Worm (Caenorhabditis elegans): Measurements from ENCODE around the gene snt-3.

DNA sequence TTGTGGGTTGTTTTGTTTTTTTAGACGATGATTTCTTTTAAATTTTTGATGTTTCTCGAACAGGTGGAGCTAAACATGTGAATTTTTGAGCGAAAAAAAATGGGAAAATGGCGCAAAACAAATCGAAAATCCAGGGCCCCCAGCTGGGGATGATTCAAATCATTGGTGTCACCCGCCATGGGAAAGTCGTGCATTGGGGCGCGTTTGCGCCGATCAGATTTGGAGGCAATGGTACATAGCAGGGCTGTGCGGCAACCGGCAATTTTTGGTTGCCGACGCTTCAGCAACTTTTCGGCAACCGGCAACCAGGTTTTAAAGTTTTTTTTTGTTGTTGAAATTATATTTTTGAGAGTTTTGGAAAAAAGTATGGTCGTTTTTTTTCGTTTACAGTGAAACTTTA lies 19.6 kb upstream of the snt-3 start:
- TF ChIP-seq mdl-1 (tag; optimal IDR thresholded peaks at IDR 0.05) (no peak), snpc-4 (tag; optimal IDR thresholded peaks at IDR 0.05) (no peak), nhr-25 (tag; optimal IDR thresholded peaks at IDR 0.05) (no peak), nhr-12 (tag; optimal IDR thresholded peaks at IDR 0.05) (no peak), jun-1 (tag; optimal IDR thresholded peaks at IDR 0.05) (no peak), nhr-76 (tag; optimal IDR thresholded peaks at IDR 0.05) (no peak), ztf-4 (tag; optimal IDR thresholded peaks at IDR 0.05) (no peak), lin-39 (tag; optimal IDR thresholded peaks at IDR 0.05) (no peak), sea-2 (GFP tag; optimal IDR thresholded peaks at IDR 0.05) (no peak), elt-3 (tag; optimal IDR thresholded peaks at IDR 0.05) (no peak), egl-27 (tag; optimal IDR thresholded peaks at IDR 0.05) (no peak), daf-12 (tag; optimal IDR thresholded peaks at IDR 0.05) (no peak)
